Worm (Caenorhabditis elegans): ENCODE measurements around the gene F46H5.7.
A peak's percentile ranks its signal among the peaks of the same experiment; 100 is the strongest.

The F46H5.7 gene

ce11 chrX:7279671-7280389 is 37.0 kb upstream of the F46H5.7 start, which contains the start of gene unc-10:
TSS of gene unc-10 (minus strand) at chrX:7280322.
- TF ChIP-seq M03D4.4 (tag; optimal IDR thresholded peaks at IDR 0.05) (peak; percentile 10), nhr-2 (tag; optimal IDR thresholded peaks at IDR 0.05) (no peak)

- TF ChIP-seq ces-1 (GFP tag; optimal IDR thresholded peaks at IDR 0.05) (no peak), sptf-1 (tag; optimal IDR thresholded peaks at IDR 0.05) (no peak), mep-1 (tag; optimal IDR thresholded peaks at IDR 0.05) (no peak), lin-32 (GFP tag; optimal IDR thresholded peaks at IDR 0.05) (no peak), cnd-1 (tag; optimal IDR thresholded peaks at IDR 0.05) (no peak), lin-13 (tag; optimal IDR thresholded peaks at IDR 0.05) (no peak), hlh-1 (tag; optimal IDR thresholded peaks at IDR 0.05) (no peak), unc-62 (GFP tag; optimal IDR thresholded peaks at IDR 0.05) (no peak), nhr-28 (tag; optimal IDR thresholded peaks at IDR 0.05) (no peak), lsy-2 (tag; optimal IDR thresholded peaks at IDR 0.05) (no peak), mab-5 (tag; optimal IDR thresholded peaks at IDR 0.05) (no peak), ztf-11 (tag; optimal IDR thresholded peaks at IDR 0.05) (no peak), flh-1 (GFP tag; optimal IDR thresholded peaks at IDR 0.05) (no peak), nhr-237 (tag; optimal IDR thresholded peaks at IDR 0.05) (no peak), nhr-12 (tag; optimal IDR thresholded peaks at IDR 0.05) (no peak), elt-3 (tag; optimal IDR thresholded peaks at IDR 0.05) (no peak)
These were observed 35.3 kb upstream of the F46H5.7 start for ce11 chrX:7278095-7278494.

ce11 chrX:7271968-7272367 is 29.2 kb upstream of the F46H5.7 start, which contains the start of gene F46H5.11:
TSS of gene F46H5.11 (minus strand) at chrX:7272068.
- TF ChIP-seq nhr-28 (tag; optimal IDR thresholded peaks at IDR 0.05) (no peak), sem-2 (GFP tag; optimal IDR thresholded peaks at IDR 0.05) (no peak), elt-3 (tag; optimal IDR thresholded peaks at IDR 0.05) (no peak), mep-1 (tag; optimal IDR thresholded peaks at IDR 0.05) (no peak), ztf-11 (tag; optimal IDR thresholded peaks at IDR 0.05) (no peak), ceh-83 (GFP tag; optimal IDR thresholded peaks at IDR 0.05) (no peak), unc-39 (tag; optimal IDR thresholded peaks at IDR 0.05) (no peak), nhr-12 (tag; optimal IDR thresholded peaks at IDR 0.05) (no peak), nhr-76 (tag; optimal IDR thresholded peaks at IDR 0.05) (no peak), ces-1 (GFP tag; optimal IDR thresholded peaks at IDR 0.05) (no peak), zip-8 (tag; optimal IDR thresholded peaks at IDR 0.05) (no peak)

- TF ChIP-seq nhr-28 (tag; optimal IDR thresholded peaks at IDR 0.05) (no peak), nhr-76 (tag; optimal IDR thresholded peaks at IDR 0.05) (no peak), ztf-11 (tag; optimal IDR thresholded peaks at IDR 0.05) (no peak), sem-2 (GFP tag; optimal IDR thresholded peaks at IDR 0.05) (no peak), unc-39 (tag; optimal IDR thresholded peaks at IDR 0.05) (no peak), bed-3 (GFP tag; optimal IDR thresholded peaks at IDR 0.05) (no peak), ceh-43 (GFP tag; optimal IDR thresholded peaks at IDR 0.05) (no peak), mls-2 (tag; optimal IDR thresholded peaks at IDR 0.05) (no peak), elt-3 (tag; optimal IDR thresholded peaks at IDR 0.05) (no peak), mep-1 (tag; optimal IDR thresholded peaks at IDR 0.05) (no peak), flh-1 (GFP tag; optimal IDR thresholded peaks at IDR 0.05) (no peak), hlh-1 (tag; optimal IDR thresholded peaks at IDR 0.05) (no peak), M03D4.4 (tag; optimal IDR thresholded peaks at IDR 0.05) (no peak), unc-120 (tag; optimal IDR thresholded peaks at IDR 0.05; ENCODE audit: poor library complexity, severe bottlenecking) (no peak)
These were observed 26.6 kb upstream of the F46H5.7 start, which contains the start of gene grd-7 for ce11 chrX:7269379-7269778. TSS of gene grd-7 (minus strand) at chrX:7269479.

ce11 chrX:7268965-7269364 is 26.2 kb upstream of the F46H5.7 start:
- no peak for TF ChIP-seq blmp-1 (tag; optimal IDR thresholded peaks at IDR 0.05)
- peak; percentile 11 for TF ChIP-seq mls-2 (tag; optimal IDR thresholded peaks at IDR 0.05)
- TF ChIP-seq zip-8 (tag; optimal IDR thresholded peaks at IDR 0.05) = no peak
- TF ChIP-seq drap-1 (GFP tag; optimal IDR thresholded peaks at IDR 0.05) = peak; percentile 20
- TF ChIP-seq nhr-12 (tag; optimal IDR thresholded peaks at IDR 0.05) = no peak
- no peak for TF ChIP-seq bed-3 (GFP tag; optimal IDR thresholded peaks at IDR 0.05)
- TF ChIP-seq lsy-2 (tag; optimal IDR thresholded peaks at IDR 0.05) = no peak
- no peak for TF ChIP-seq unc-120 (tag; optimal IDR thresholded peaks at IDR 0.05; ENCODE audit: poor library complexity, severe bottlenecking)

- no peak for TF ChIP-seq blmp-1 (tag; optimal IDR thresholded peaks at IDR 0.05)
- no peak for TF ChIP-seq M03D4.4 (tag; optimal IDR thresholded peaks at IDR 0.05)
- no peak for TF ChIP-seq nhr-237 (tag; optimal IDR thresholded peaks at IDR 0.05)
- no peak for TF ChIP-seq sem-2 (GFP tag; optimal IDR thresholded peaks at IDR 0.05)
- TF ChIP-seq elt-1 (tag; optimal IDR thresholded peaks at IDR 0.05; ENCODE audit: borderline replicate concordance, insufficient read depth) = no peak
These were observed 22.6 kb upstream of the F46H5.7 start, which contains the start of gene F46H5.2 for ce11 chrX:7265348-7265747. TSS of gene F46H5.2 (plus strand) at chrX:7265648.

Data from whole organism, mixed stage, embryonic.